Fruit fly (Drosophila melanogaster): ENCODE data around the gene CG12236.

The CG12236 gene

dm6 chrX:5918499-5919126, 10.7 kb downstream of the CG12236 start:
- peak; percentile 99 for TF ChIP-seq nom (GFP tag; optimal IDR thresholded peaks at IDR 0.05)
- peak; percentile 99 for TF ChIP-seq lilli (GFP tag; optimal IDR thresholded peaks at IDR 0.05)
- peak; percentile 98 for TF ChIP-seq crc (GFP tag; optimal IDR thresholded peaks at IDR 0.05)
- TF ChIP-seq chinmo (GFP tag; IDR thresholded peaks at IDR 0.05; ENCODE audit: partially characterized antibody): peak; percentile 89; the same call in 2 of the 4 replicates
- TF ChIP-seq CG10565 (GFP tag; optimal IDR thresholded peaks at IDR 0.05): peak; percentile 86
- TF ChIP-seq CG16813 (GFP tag; IDR thresholded peaks at IDR 0.05; ENCODE audit: partially characterized antibody): peak; percentile 94
- peak; percentile 99 for TF ChIP-seq gro (GFP tag; optimal IDR thresholded peaks at IDR 0.05)
- TF ChIP-seq CG3847 (GFP tag; IDR thresholded peaks at IDR 0.05): peak; percentile 99
- TF ChIP-seq zfh2 (GFP tag; optimal IDR thresholded peaks at IDR 0.05): peak; percentile 98
- peak; percentile 98 for TF ChIP-seq Doc2 (GFP tag; IDR thresholded peaks at IDR 0.05)
- TF ChIP-seq HLH54F (GFP tag; optimal IDR thresholded peaks at IDR 0.05): peak; percentile 99
- TF ChIP-seq org-1 (GFP tag; optimal IDR thresholded peaks at IDR 0.05): peak; percentile 99
- peak; percentile 99 for TF ChIP-seq maf-S (GFP tag; optimal IDR thresholded peaks at IDR 0.05)
- peak; percentile 100 for TF ChIP-seq Ptx1 (GFP tag; IDR thresholded peaks at IDR 0.05)
- TF ChIP-seq CG14667 (GFP tag; IDR thresholded peaks at IDR 0.05): peak; percentile 99
- TF ChIP-seq ken (GFP tag; IDR thresholded peaks at IDR 0.05): peak; percentile 100
- TF ChIP-seq CG16863 (GFP tag; optimal IDR thresholded peaks at IDR 0.05): peak; percentile 99
- peak; percentile 99 for TF ChIP-seq Hsf (GFP tag; optimal IDR thresholded peaks at IDR 0.05)
- peak; percentile 97 for TF ChIP-seq dm (GFP tag; optimal IDR thresholded peaks at IDR 0.05)
- TF ChIP-seq exex (tag; optimal IDR thresholded peaks at IDR 0.05): peak; percentile 93
- peak; percentile 93 for TF ChIP-seq Jarid2 (GFP tag; optimal IDR thresholded peaks at IDR 0.05)
- peak; percentile 95 for TF ChIP-seq Hey (tag; optimal IDR thresholded peaks at IDR 0.05)
- TF ChIP-seq gsb (GFP tag; IDR thresholded peaks at IDR 0.05): peak; percentile 99
- peak; percentile 84 for TF ChIP-seq CG3995 (GFP tag; optimal IDR thresholded peaks at IDR 0.05)
- TF ChIP-seq trh (GFP tag; optimal IDR thresholded peaks at IDR 0.05): peak; percentile 97
- peak in 1 of 2 experiments; percentile 70 for TF ChIP-seq insv (GFP tag; optimal IDR thresholded peaks at IDR 0.05)
- peak; percentile 98 for TF ChIP-seq CG17829 (tag; optimal IDR thresholded peaks at IDR 0.05)
- TF ChIP-seq NFAT (GFP tag; IDR thresholded peaks at IDR 0.05): peak; percentile 100
- TF ChIP-seq CG3163 (GFP tag; optimal IDR thresholded peaks at IDR 0.05): peak; percentile 92
- TF ChIP-seq CG14050 (GFP tag; IDR thresholded peaks at IDR 0.05): peak; percentile 99
- peak; percentile 97 for TF ChIP-seq CG3407 (GFP tag; optimal IDR thresholded peaks at IDR 0.05)
- no peak for TF ChIP-seq CG2129 (GFP tag; IDR thresholded peaks at IDR 0.05; ENCODE audit: partially characterized antibody)
- peak; percentile 98 for TF ChIP-seq CG7357 (GFP tag; IDR thresholded peaks at IDR 0.05)
- TF ChIP-seq kah (GFP tag; optimal IDR thresholded peaks at IDR 0.05): peak; percentile 94
- TF ChIP-seq CG8359 (GFP tag; optimal IDR thresholded peaks at IDR 0.05; ENCODE audit: borderline replicate concordance): peak; percentile 93
- peak; percentile 98 for TF ChIP-seq Ssrp (tag; optimal IDR thresholded peaks at IDR 0.05)
- peak; percentile 98 for TF ChIP-seq luna (GFP tag; optimal IDR thresholded peaks at IDR 0.05)
- TF ChIP-seq wdn (GFP tag; IDR thresholded peaks at IDR 0.05): peak; percentile 99
- no peak for TF ChIP-seq fru (optimal IDR thresholded peaks at IDR 0.05)
- TF ChIP-seq CG15479 (GFP tag; optimal IDR thresholded peaks at IDR 0.05): no peak
- peak; percentile 99 for TF ChIP-seq bcd (GFP tag; optimal IDR thresholded peaks at IDR 0.05)
- peak; percentile 100 for TF ChIP-seq Dbx (GFP tag; IDR thresholded peaks at IDR 0.05)
- peak; percentile 96 for TF ChIP-seq CG15601 (tag; optimal IDR thresholded peaks at IDR 0.05)
- no peak for TF ChIP-seq D (optimal IDR thresholded peaks at IDR 0.05)
- peak; percentile 98 for TF ChIP-seq D (GFP tag; optimal IDR thresholded peaks at IDR 0.05)
- TF ChIP-seq Gsc (GFP tag; IDR thresholded peaks at IDR 0.05): peak; percentile 99
- TF ChIP-seq run (tag; optimal IDR thresholded peaks at IDR 0.05): peak; percentile 94
- TF ChIP-seq CG8290 (GFP tag; optimal IDR thresholded peaks at IDR 0.05): peak; percentile 96
- TF ChIP-seq CG8290 (tag; optimal IDR thresholded peaks at IDR 0.05): peak; percentile 80 to 100
- peak; percentile 98 for TF ChIP-seq ems (GFP tag; optimal IDR thresholded peaks at IDR 0.05)
- peak; percentile 98 for TF ChIP-seq Atf-2 (GFP tag; optimal IDR thresholded peaks at IDR 0.05)

All from whole organism, embryonic.